Fruit fly (Drosophila melanogaster) whole organism, embryonic: ENCODE results near the gene Swip-1.

Source experiments
- Adf1 ChIP-seq: fragments of 200-800 bp; sonication (Bioruptor generic); IDR thresholded peaks from 2 replicates; pipeline ENCODE4 v1.3.6; 2022; ENCODE audit warnings: missing biosample characterization, missing genetic modification characterization
- Blimp-1 ChIP-seq: fragments of 200-800 bp; sonication (Bioruptor generic); optimal IDR thresholded peaks from 3 replicates; lab custom pipeline; 2018; ENCODE audit warnings: missing biosample characterization, missing genetic modification characterization, mild to moderate bottlenecking, moderate library complexity, missing genetic modification reagents
- CG1024 ChIP-seq: fragments of 200-800 bp; sonication (Bioruptor generic); IDR thresholded peaks from 2 replicates; pipeline ENCODE4 v1.3.6; 2022; ENCODE audit warnings: missing biosample characterization, missing genetic modification characterization
- CG10274 ChIP-seq: fragments of 200-800 bp; sonication (Bioruptor generic); optimal IDR thresholded peaks from 3 replicates; lab custom pipeline; 2017; ENCODE audit warnings: missing biosample characterization, mild to moderate bottlenecking, missing genetic modification characterization
- CG11085 ChIP-seq: fragments of 200-800 bp; sonication (Bioruptor generic); IDR thresholded peaks from 2 replicates; pipeline ENCODE4 v1.3.6; 2022; ENCODE audit warnings: missing biosample characterization, missing genetic modification characterization
- CG11560 ChIP-seq: fragments of 200-800 bp; sonication (Bioruptor generic); IDR thresholded peaks from 3 replicates; pipeline ENCODE4 v1.3.6; 2022; ENCODE audit warnings: missing biosample characterization, missing genetic modification characterization
- CG1529 ChIP-seq: fragments of 200-800 bp; sonication (Bioruptor generic); optimal IDR thresholded peaks from 3 replicates; lab custom pipeline; 2018; ENCODE audit warnings: missing biosample characterization, missing genetic modification characterization
- CG15696 ChIP-seq: fragments of 200-800 bp; sonication (Bioruptor generic); optimal IDR thresholded peaks from 2 replicates; lab custom pipeline; 2019; ENCODE audit warnings: missing biosample characterization, mild to moderate bottlenecking, missing genetic modification characterization, moderate library complexity
- CG1603 ChIP-seq: fragments of 200-800 bp; sonication (Bioruptor generic); optimal IDR thresholded peaks from 2 replicates; lab custom pipeline; 2019; ENCODE audit warnings: missing biosample characterization, mild to moderate bottlenecking, missing genetic modification characterization, moderate library complexity
- CG17802 ChIP-seq: fragments of 200-800 bp; sonication (Bioruptor generic); optimal IDR thresholded peaks from 2 replicates; lab custom pipeline; 2018; ENCODE audit warnings: missing biosample characterization, mild to moderate bottlenecking, missing genetic modification characterization, moderate library complexity
- CG17912 ChIP-seq: fragments of 200-800 bp; sonication (Bioruptor generic); optimal IDR thresholded peaks from 2 replicates; lab custom pipeline; 2018; ENCODE audit warnings: missing biosample characterization, mild to moderate bottlenecking, missing genetic modification characterization
- CG18476 ChIP-seq: fragments of 200-800 bp; sonication (Bioruptor generic); optimal IDR thresholded peaks from 2 replicates; lab custom pipeline; 2016; ENCODE audit warnings: missing biosample characterization, mild to moderate bottlenecking, missing genetic modification characterization
- CG2116 ChIP-seq: fragments of 200-800 bp; sonication (Bioruptor generic); optimal IDR thresholded peaks from 3 replicates; lab custom pipeline; 2018; ENCODE audit warnings: missing biosample characterization, mild to moderate bottlenecking, missing genetic modification characterization
- CG31441 ChIP-seq: fragments of 200-800 bp; sonication (Bioruptor generic); IDR thresholded peaks from 2 replicates; pipeline ENCODE4 v1.3.6; 2022; ENCODE audit warnings: missing biosample characterization, missing genetic modification characterization
- CG4360 ChIP-seq: fragments of 200-800 bp; sonication (Bioruptor generic); IDR thresholded peaks from 2 replicates; pipeline ENCODE4 v1.3.6; 2022; ENCODE audit warnings: missing biosample characterization, missing genetic modification characterization
- CG4617 ChIP-seq: fragments of 200-800 bp; sonication (Bioruptor generic); optimal IDR thresholded peaks from 3 replicates; lab custom pipeline; 2016; ENCODE audit warnings: missing biosample characterization, missing genetic modification characterization, borderline replicate concordance
- CG4820 ChIP-seq: fragments of 200-800 bp; sonication (Bioruptor generic); optimal IDR thresholded peaks from 3 replicates; lab custom pipeline; 2016; ENCODE audit warnings: missing biosample characterization, missing genetic modification characterization
- CG5953 ChIP-seq: fragments of 200-800 bp; sonication (Bioruptor generic); IDR thresholded peaks from 2 replicates; pipeline ENCODE4 v1.3.6; 2022; ENCODE audit warnings: missing biosample characterization, missing genetic modification characterization
- CG6272 ChIP-seq: fragments of 200-800 bp; sonication (Bioruptor generic); IDR thresholded peaks from 2 replicates; pipeline ENCODE4 v1.3.6; 2022; ENCODE audit warnings: missing biosample characterization, missing genetic modification characterization
- CG6654 ChIP-seq: fragments of 200-800 bp; sonication (Bioruptor generic); optimal IDR thresholded peaks from 2 replicates; lab custom pipeline; 2017; ENCODE audit warnings: missing biosample characterization, mild to moderate bottlenecking, missing genetic modification characterization
- CG7839 ChIP-seq: fragments of 200-800 bp; sonication (Bioruptor generic); optimal IDR thresholded peaks from 3 replicates; lab custom pipeline; 2018; ENCODE audit warnings: missing biosample characterization, mild to moderate bottlenecking, missing genetic modification characterization, moderate library complexity
- Dip2 ChIP-seq: fragments of 200-800 bp; sonication (Bioruptor generic); IDR thresholded peaks from 2 replicates; pipeline ENCODE4 v1.3.6; 2022; ENCODE audit warnings: missing biosample characterization, missing genetic modification characterization
- Doc3 ChIP-seq: fragments of 200-800 bp; sonication (Bioruptor generic); IDR thresholded peaks from 3 replicates; pipeline ENCODE4 v1.3.6; 2022; ENCODE audit warnings: missing biosample characterization, missing genetic modification characterization; ENCODE audit not compliant: partially characterized antibody
- HmgD ChIP-seq: fragments of 200-800 bp; sonication (Bioruptor generic); optimal IDR thresholded peaks from 3 replicates; lab custom pipeline; 2016; ENCODE audit warnings: missing biosample characterization, missing genetic modification characterization
- MTF-1 ChIP-seq: fragments of 200-800 bp; sonication (Bioruptor generic); optimal IDR thresholded peaks from 2 replicates; lab custom pipeline; 2018; ENCODE audit warnings: missing biosample characterization, mild to moderate bottlenecking, missing genetic modification characterization, borderline replicate concordance
- Nf-YC ChIP-seq: fragments of 200-800 bp; optimal IDR thresholded peaks from 3 replicates; lab custom pipeline; 2019; ENCODE audit warnings: missing biosample characterization, mild to moderate bottlenecking, missing genetic modification characterization, moderate library complexity
- Rx ChIP-seq: fragments of 200-800 bp; sonication (Bioruptor generic); IDR thresholded peaks from 2 replicates; pipeline ENCODE4 v1.3.6; 2022; ENCODE audit warnings: missing biosample characterization, missing genetic modification characterization
- Stat92E ChIP-seq, 3 experiments: fragments of >200 bp in 2 of 3; fragments of 200-800 bp in 1 of 3; sonication (Bioruptor generic) in 1 of 3; optimal IDR thresholded peaks; 2 replicates each; lab custom pipeline; 2017 to 2019; ENCODE audit warnings: missing biosample characterization in 3 of 3, missing genetic modification characterization in 3 of 3, mild to moderate bottlenecking in 1 of 3, moderate library complexity in 1 of 3
- aop ChIP-seq: fragments of 200-800 bp; sonication (Bioruptor generic); IDR thresholded peaks from 2 replicates; pipeline ENCODE4 v1.3.6; 2022; ENCODE audit warnings: missing biosample characterization, missing genetic modification characterization
- btn ChIP-seq: fragments of 200-800 bp; sonication (Bioruptor generic); optimal IDR thresholded peaks from 2 replicates; lab custom pipeline; 2016; ENCODE audit warnings: missing biosample characterization, missing genetic modification characterization
- chinmo ChIP-seq: fragments of 200-800 bp; sonication (Bioruptor generic); IDR thresholded peaks from 4 replicates; pipeline ENCODE4 v1.3.6; 2022; ENCODE audit warnings: missing biosample characterization, missing genetic modification characterization; ENCODE audit not compliant: partially characterized antibody
- crp ChIP-seq, 2 experiments: fragments of 200-800 bp; sonication (Bioruptor generic); optimal IDR thresholded peaks; 2 replicates in 1 of 2; 3 replicates in 1 of 2; lab custom pipeline; 2017; ENCODE audit warnings: missing biosample characterization in 2 of 2, missing genetic modification characterization in 2 of 2, mild to moderate bottlenecking in 1 of 2, moderate library complexity in 1 of 2
- cwo ChIP-seq: fragments of 200-800 bp; sonication (Bioruptor generic); optimal IDR thresholded peaks from 3 replicates; lab custom pipeline; 2017; ENCODE audit warnings: missing biosample characterization, missing genetic modification characterization, mild to moderate bottlenecking, moderate library complexity, missing genetic modification reagents
- grau ChIP-seq: fragments of 200-800 bp; optimal IDR thresholded peaks from 3 replicates; lab custom pipeline; 2019; ENCODE audit warnings: missing biosample characterization, mild to moderate bottlenecking, missing genetic modification characterization, moderate library complexity
- gsb ChIP-seq: fragments of 200-800 bp; sonication (Bioruptor generic); IDR thresholded peaks from 2 replicates; pipeline ENCODE4 v1.3.6; 2022; ENCODE audit warnings: missing biosample characterization, missing genetic modification characterization
- jigr1 ChIP-seq: fragments of 200-800 bp; sonication (Bioruptor generic); IDR thresholded peaks from 3 replicates; pipeline ENCODE4 v1.3.6; 2022; ENCODE audit warnings: missing biosample characterization, missing genetic modification characterization
- kay ChIP-seq: fragments of 200-800 bp; sonication (Bioruptor generic); optimal IDR thresholded peaks from 2 replicates; lab custom pipeline; 2016; ENCODE audit warnings: missing biosample characterization, missing genetic modification characterization
- knrl ChIP-seq: fragments of 200-800 bp; sonication (Bioruptor generic); IDR thresholded peaks from 3 replicates; pipeline ENCODE4 v1.3.6; 2022; ENCODE audit warnings: missing biosample characterization, missing genetic modification characterization; ENCODE audit not compliant: partially characterized antibody
- maf-S ChIP-seq: fragments of 200-800 bp; sonication (Bioruptor generic); optimal IDR thresholded peaks from 2 replicates; lab custom pipeline; 2016; ENCODE audit warnings: missing biosample characterization, missing genetic modification characterization
- mld ChIP-seq: fragments of 200-800 bp; sonication (Bioruptor generic); IDR thresholded peaks from 3 replicates; pipeline ENCODE4 v1.3.6; 2022; ENCODE audit warnings: missing biosample characterization, missing genetic modification characterization; ENCODE audit not compliant: partially characterized antibody
- nerfin-1 ChIP-seq: fragments of 200-800 bp; sonication (Bioruptor generic); optimal IDR thresholded peaks from 3 replicates; lab custom pipeline; 2019; ENCODE audit warnings: missing biosample characterization, mild to moderate bottlenecking, missing genetic modification characterization, moderate library complexity
- oc ChIP-seq: fragments of 200-800 bp; sonication (Bioruptor generic); optimal IDR thresholded peaks from 2 replicates; lab custom pipeline; 2018; ENCODE audit warnings: missing biosample characterization, mild to moderate bottlenecking, missing genetic modification characterization, moderate library complexity
- shn ChIP-seq: fragments of 200-800 bp; sonication (Bioruptor generic); optimal IDR thresholded peaks from 3 replicates; lab custom pipeline; 2016; ENCODE audit warnings: missing biosample characterization, missing genetic modification characterization
- tap ChIP-seq: fragments of 200-800 bp; optimal IDR thresholded peaks from 3 replicates; lab custom pipeline; 2019; ENCODE audit warnings: missing biosample characterization, mild to moderate bottlenecking, missing genetic modification characterization, moderate library complexity
- trh ChIP-seq: fragments of 200-800 bp; sonication (Bioruptor generic); optimal IDR thresholded peaks from 2 replicates; lab custom pipeline; 2016; ENCODE audit warnings: missing biosample characterization, missing genetic modification characterization
- tx ChIP-seq: fragments of 200-800 bp; sonication (Bioruptor generic); optimal IDR thresholded peaks from 2 replicates; lab custom pipeline; 2016; ENCODE audit warnings: missing biosample characterization, missing genetic modification characterization
- yki ChIP-seq: fragments of >200 bp; optimal IDR thresholded peaks from 3 replicates; lab custom pipeline; 2018
- zf30C ChIP-seq: fragments of 200-800 bp; sonication (Bioruptor generic); optimal IDR thresholded peaks from 3 replicates; lab custom pipeline; 2018; ENCODE audit warnings: missing biosample characterization, mild to moderate bottlenecking, missing genetic modification characterization

Swip-1 gene

DNA sequence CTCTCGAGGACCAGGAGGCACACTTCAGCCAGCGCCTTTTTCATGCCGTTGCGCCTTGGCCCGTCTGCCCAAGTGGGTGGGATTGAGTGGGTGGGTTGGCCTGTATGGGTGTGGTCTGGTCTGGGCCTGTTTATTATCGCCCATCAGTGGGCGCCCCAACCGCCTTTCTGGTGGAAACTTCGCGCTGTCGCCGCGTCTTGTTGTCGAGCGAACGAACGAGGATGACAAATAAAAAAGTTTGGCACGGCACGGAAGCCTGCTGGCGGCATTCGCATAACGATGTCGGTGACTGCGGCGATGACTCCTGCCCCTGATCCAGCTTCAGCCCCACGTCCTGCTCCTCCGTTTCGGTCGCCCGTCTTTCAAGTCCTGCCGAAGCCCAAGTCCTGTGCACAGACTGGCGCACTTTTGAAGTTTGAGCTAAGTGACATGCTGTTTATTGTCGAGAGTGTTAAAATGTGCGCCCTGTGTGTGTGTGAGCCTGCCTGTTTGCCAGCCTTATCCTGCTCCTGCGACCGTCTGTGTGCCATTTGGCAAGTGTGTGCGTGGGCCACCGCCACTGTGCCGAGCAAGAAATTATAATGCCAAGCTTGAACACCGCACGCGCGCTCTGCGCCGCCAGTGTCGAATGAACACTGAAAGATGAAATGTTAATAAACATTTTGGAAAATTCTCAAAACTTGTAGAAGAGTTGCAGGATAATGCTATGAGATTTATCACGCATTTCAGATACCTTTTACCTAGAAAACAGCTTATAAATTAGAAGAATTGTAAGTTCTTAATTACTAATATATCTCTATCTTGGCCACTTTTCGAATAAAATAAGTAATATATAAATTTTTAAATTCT is 27.2 kb upstream of the Swip-1 start:
- TF ChIP-seq HmgD (GFP tag; lab: Kevin White, UChicago) (no peak), jigr1 (GFP tag; lab: Robert Waterston, UW) (no peak), aop (GFP tag; lab: Robert Waterston, UW) (no peak), Adf1 (GFP tag; lab: Robert Waterston, UW) (no peak), mld (GFP tag; lab: Robert Waterston, UW) (no peak), tx (no peak), CG17912 (peak; percentile 15), trh (GFP tag; lab: Kevin White, UChicago) (no peak), CG1024 (no peak), CG1529 (GFP tag; lab: Kevin White, UChicago) (peak; percentile 54), maf-S (GFP tag; lab: Kevin White, UChicago) (no peak), CG31441 (peak; percentile 84), shn (GFP tag; lab: Kevin White, UChicago) (no peak), Doc3 (GFP tag; lab: Robert Waterston, UW) (no peak), chinmo (0 out of 4 replicates have a peak, but pooled peaks have one; percentile 58), zf30C (GFP tag; lab: Kevin White, UChicago) (peak; percentile 77), CG4617 (GFP tag; lab: Kevin White, UChicago) (no peak), btn (GFP tag; lab: Kevin White, UChicago) (no peak), Dip2 (GFP tag; lab: Robert Waterston, UW) (no peak), CG7839 (tag; lab: Kevin White, UChicago) (peak; percentile 87), CG18476 (GFP tag; lab: Kevin White, UChicago) (peak; percentile 61), crp (GFP tag; optimal IDR thresholded peaks at IDR 0.05; lab: Kevin White, UChicago) (peak in 1 of 2 experiments; percentile 20), cwo (GFP tag; lab: Kevin White, UChicago) (peak; percentile 69), CG10274 (GFP tag; lab: Kevin White, UChicago) (peak; percentile 15), CG15696 (peak; percentile 26), tap (peak; percentile 62), Nf-YC (tag; lab: Kevin White, UChicago) (peak; percentile 76), grau (tag; lab: Kevin White, UChicago) (peak; percentile 85), CG4820 (peak; percentile 22), Rx (peak; percentile 46; the same call in 1 of the 2 replicates), knrl (GFP tag; lab: Robert Waterston, UW) (no peak), CG1603 (tag; lab: Kevin White, UChicago) (peak; percentile 9), kay (GFP tag; lab: Kevin White, UChicago) (peak; percentile 27), CG5953 (no peak), nerfin-1 (tag; lab: Kevin White, UChicago) (peak; percentile 69), CG4360 (no peak), CG11085 (GFP tag; lab: Robert Waterston, UW) (0 out of 2 replicates have a peak, but pooled peaks have one; percentile 42), CG11560 (tag; lab: Robert Waterston, UW) (0 out of 3 replicates have a peak, but pooled peaks have one; percentile 32), CG6272 (GFP tag; lab: Robert Waterston, UW) (no peak), MTF-1 (GFP tag; lab: Kevin White, UChicago) (no peak), Stat92E (GFP tag; optimal IDR thresholded peaks at IDR 0.05; lab: Kevin White, UChicago) (no peak), CG2116 (GFP tag; lab: Kevin White, UChicago) (peak; percentile 24), Blimp-1 (GFP tag; lab: Kevin White, UChicago) (peak; percentile 70), gsb (no peak), oc (tag; lab: Kevin White, UChicago) (peak; percentile 28), CG6654 (GFP tag; lab: Kevin White, UChicago) (no peak), CG17802 (tag; lab: Kevin White, UChicago) (no peak), yki (no peak)
